Worm (Caenorhabditis elegans): ENCODE measurements around the gene F46F5.10.
"Not testable (repeated sequence)": the region's sequence is repeated elsewhere in the genome, so short reads cannot be mapped to it uniquely, and the experiment has no call there.

F46F5.10 gene

ce11 chrII:840131-840530 lies 16.5 kb downstream of the F46F5.10 start, which contains the start of gene clc-33:
Gene clc-33, plus strand, starts transcription at chrII:840431.
- TF ChIP-seq ztf-23 (GFP tag; IDR thresholded peaks at IDR 0.05) (no peak), T22C8.4 (GFP tag; IDR thresholded peaks at IDR 0.05) (no peak), ref-1 (GFP tag; conservative IDR thresholded peaks at IDR 0.05) (no peak), med-1 (GFP tag; optimal IDR thresholded peaks at IDR 0.05; ENCODE audit: insufficient read depth) (no peak), ztf-29 (GFP tag; IDR thresholded peaks at IDR 0.05) (no peak), flt-1 (GFP tag; IDR thresholded peaks at IDR 0.05) (no peak), tab-1 (GFP tag; IDR thresholded peaks at IDR 0.05) (no peak), cog-1 (tag; optimal IDR thresholded peaks at IDR 0.05) (no peak), klf-2 (GFP tag; conservative IDR thresholded peaks at IDR 0.05) (no peak)

- TF ChIP-seq ztf-23 (GFP tag; IDR thresholded peaks at IDR 0.05) (no peak), med-1 (GFP tag; optimal IDR thresholded peaks at IDR 0.05; ENCODE audit: insufficient read depth) (no peak), tab-1 (GFP tag; IDR thresholded peaks at IDR 0.05) (no peak), klf-2 (GFP tag; conservative IDR thresholded peaks at IDR 0.05) (no peak), cog-1 (tag; optimal IDR thresholded peaks at IDR 0.05) (no peak), T22C8.4 (GFP tag; IDR thresholded peaks at IDR 0.05) (no peak), ref-1 (GFP tag; conservative IDR thresholded peaks at IDR 0.05) (no peak), flt-1 (GFP tag; IDR thresholded peaks at IDR 0.05) (no peak), ztf-29 (GFP tag; IDR thresholded peaks at IDR 0.05) (no peak)
Observed at ce11 chrII:843971-844370, 20.3 kb downstream of the F46F5.10 start, which contains the start of gene F28A10.4. Gene F28A10.4, plus strand, starts transcription at chrII:844271.

- no peak for TF ChIP-seq klf-2 (GFP tag; conservative IDR thresholded peaks at IDR 0.05)
- no peak for TF ChIP-seq cog-1 (tag; optimal IDR thresholded peaks at IDR 0.05)
- TF ChIP-seq ref-1 (GFP tag; conservative IDR thresholded peaks at IDR 0.05), result no peak
- TF ChIP-seq med-1 (GFP tag; optimal IDR thresholded peaks at IDR 0.05; ENCODE audit: insufficient read depth), result no peak
- TF ChIP-seq ztf-23 (GFP tag; IDR thresholded peaks at IDR 0.05), result no peak
- no peak for TF ChIP-seq tab-1 (GFP tag; IDR thresholded peaks at IDR 0.05)
- no peak for TF ChIP-seq T22C8.4 (GFP tag; IDR thresholded peaks at IDR 0.05)
- no peak for TF ChIP-seq ztf-29 (GFP tag; IDR thresholded peaks at IDR 0.05)
Observed at ce11 chrII:845618-846017, 22.0 kb downstream of the F46F5.10 start, which contains the start of gene F28A10.7. Gene F28A10.7, minus strand, starts transcription at chrII:845718.

ce11 chrII:848519-848918 lies 24.9 kb downstream of the F46F5.10 start, which contains the start of the genes acdh-9 and F28A10.13:
Gene acdh-9, minus strand, starts transcription at chrII:848603.
Gene F28A10.13, plus strand, starts transcription at chrII:848812.
- TF ChIP-seq ztf-23 (GFP tag; IDR thresholded peaks at IDR 0.05) (no peak), ref-1 (GFP tag; conservative IDR thresholded peaks at IDR 0.05) (no peak)

ce11 chrII:850567-850966 lies 26.9 kb downstream of the F46F5.10 start, which contains the start of gene F28A10.5:
Gene F28A10.5, minus strand, starts transcription at chrII:850667.
- TF ChIP-seq ztf-23 (GFP tag; IDR thresholded peaks at IDR 0.05); ztf-29 (GFP tag; IDR thresholded peaks at IDR 0.05); cog-1 (tag; optimal IDR thresholded peaks at IDR 0.05): not testable (repeated sequence)

- no peak for TF ChIP-seq flt-1 (GFP tag; IDR thresholded peaks at IDR 0.05)
- no peak for TF ChIP-seq tab-1 (GFP tag; IDR thresholded peaks at IDR 0.05)
- TF ChIP-seq ztf-23 (GFP tag; IDR thresholded peaks at IDR 0.05), result no peak
- no peak for TF ChIP-seq med-1 (GFP tag; optimal IDR thresholded peaks at IDR 0.05; ENCODE audit: insufficient read depth)
- no peak for TF ChIP-seq klf-2 (GFP tag; conservative IDR thresholded peaks at IDR 0.05)
- TF ChIP-seq ztf-29 (GFP tag; IDR thresholded peaks at IDR 0.05), result no peak
- no peak for TF ChIP-seq ref-1 (GFP tag; conservative IDR thresholded peaks at IDR 0.05)
- no peak for TF ChIP-seq cog-1 (tag; optimal IDR thresholded peaks at IDR 0.05)
- no peak for TF ChIP-seq T22C8.4 (GFP tag; IDR thresholded peaks at IDR 0.05)
Observed at ce11 chrII:861564-861963, 37.9 kb downstream of the F46F5.10 start, which contains the start of gene Y46B2A.4. Gene Y46B2A.4, plus strand, starts transcription at chrII:861864.

- TF ChIP-seq ref-1 (GFP tag; conservative IDR thresholded peaks at IDR 0.05), result no peak
Observed at ce11 chrII:866801-867200, 43.2 kb downstream of the F46F5.10 start, which contains the start of gene Y46B2A.3. Gene Y46B2A.3, minus strand, starts transcription at chrII:866901.

ce11 chrII:868240-868864 lies 44.7 kb downstream of the F46F5.10 start, which contains the start of gene fbxc-51:
Gene fbxc-51, plus strand, starts transcription at chrII:868814.
- TF ChIP-seq tab-1 (GFP tag; IDR thresholded peaks at IDR 0.05) (no peak), T22C8.4 (GFP tag; IDR thresholded peaks at IDR 0.05) (no peak), klf-2 (GFP tag; conservative IDR thresholded peaks at IDR 0.05) (no peak), cog-1 (tag; optimal IDR thresholded peaks at IDR 0.05) (no peak), ztf-29 (GFP tag; IDR thresholded peaks at IDR 0.05) (no peak), ztf-23 (GFP tag; IDR thresholded peaks at IDR 0.05) (no peak), flt-1 (GFP tag; IDR thresholded peaks at IDR 0.05) (no peak), med-1 (GFP tag; optimal IDR thresholded peaks at IDR 0.05; ENCODE audit: insufficient read depth) (no peak), ref-1 (GFP tag; conservative IDR thresholded peaks at IDR 0.05) (no peak)

- TF ChIP-seq ztf-23 (GFP tag; IDR thresholded peaks at IDR 0.05), result no peak
- no peak for TF ChIP-seq tab-1 (GFP tag; IDR thresholded peaks at IDR 0.05)
- no peak for TF ChIP-seq med-1 (GFP tag; optimal IDR thresholded peaks at IDR 0.05; ENCODE audit: insufficient read depth)
- TF ChIP-seq cog-1 (tag; optimal IDR thresholded peaks at IDR 0.05), result no peak
- no peak for TF ChIP-seq ref-1 (GFP tag; conservative IDR thresholded peaks at IDR 0.05)
- no peak for TF ChIP-seq T22C8.4 (GFP tag; IDR thresholded peaks at IDR 0.05)
- TF ChIP-seq klf-2 (GFP tag; conservative IDR thresholded peaks at IDR 0.05), result no peak
- no peak for TF ChIP-seq flt-1 (GFP tag; IDR thresholded peaks at IDR 0.05)
- TF ChIP-seq ztf-29 (GFP tag; IDR thresholded peaks at IDR 0.05), result no peak
Observed at ce11 chrII:869316-869715, 45.7 kb downstream of the F46F5.10 start.
